Worm (Caenorhabditis elegans) whole organism, mixed stage, embryonic: ENCODE data around the gene F58H1.2.

Experiments
- M03D4.4 ChIP-seq: sonication (generic microtip); optimal IDR thresholded peaks from 2 replicates; lab custom pipeline; 2017; ENCODE audit warnings: mild to moderate bottlenecking, missing genetic modification characterization, missing compliant biosample characterization
- bed-3 ChIP-seq: fragments of 200-800 bp; sonication (Bioruptor generic); optimal IDR thresholded peaks from 3 replicates; lab custom pipeline; 2018; ENCODE audit warnings: mild to moderate bottlenecking, missing genetic modification characterization, moderate library complexity, missing compliant biosample characterization
- blmp-1 ChIP-seq: fragments of 150-350 bp; optimal IDR thresholded peaks from 2 replicates; lab custom pipeline; 2014; ENCODE audit warnings: missing biosample characterization, missing genetic modification characterization
- ceh-39 ChIP-seq: fragments of 150-350 bp; optimal IDR thresholded peaks from 2 replicates; lab custom pipeline; 2014; ENCODE audit warnings: missing biosample characterization, missing genetic modification characterization
- ceh-43 ChIP-seq: fragments of 200-800 bp; sonication (Bioruptor generic); optimal IDR thresholded peaks from 2 replicates; lab custom pipeline; 2018; ENCODE audit warnings: mild to moderate bottlenecking, missing genetic modification characterization, moderate library complexity, missing compliant biosample characterization
- ceh-83 ChIP-seq: fragments of 200-800 bp; sonication (Bioruptor generic); optimal IDR thresholded peaks from 2 replicates; lab custom pipeline; 2018; ENCODE audit warnings: mild to moderate bottlenecking, missing genetic modification characterization, missing compliant biosample characterization
- ces-1 ChIP-seq: fragments of 150-350 bp; optimal IDR thresholded peaks from 2 replicates; lab custom pipeline; 2014; ENCODE audit warnings: missing biosample characterization, missing genetic modification reagents, missing genetic modification characterization
- cnd-1 ChIP-seq: fragments of 200-800 bp; sonication (Bioruptor generic); optimal IDR thresholded peaks from 2 replicates; lab custom pipeline; 2018; ENCODE audit warnings: mild to moderate bottlenecking, missing genetic modification characterization, missing compliant biosample characterization
- drap-1 ChIP-seq: fragments of 200-800 bp; sonication (Bioruptor generic); optimal IDR thresholded peaks from 3 replicates; lab custom pipeline; 2018; ENCODE audit warnings: mild to moderate bottlenecking, missing genetic modification characterization, missing compliant biosample characterization
- elt-1 ChIP-seq: sonication (generic microtip); optimal IDR thresholded peaks from 2 replicates; lab custom pipeline; 2017; ENCODE audit warnings: missing genetic modification characterization, mild to moderate bottlenecking, missing compliant biosample characterization, antibody characterized with exemption, moderate library complexity, borderline replicate concordance; ENCODE audit not compliant: insufficient read depth
- flh-1 ChIP-seq: fragments of 200-800 bp; sonication (Bioruptor generic); optimal IDR thresholded peaks from 2 replicates; lab custom pipeline; 2018; ENCODE audit warnings: mild to moderate bottlenecking, missing genetic modification characterization, moderate library complexity, missing compliant biosample characterization
- hlh-1 ChIP-seq: fragments of 150-350 bp; optimal IDR thresholded peaks from 2 replicates; lab custom pipeline; 2014; ENCODE audit warnings: missing biosample characterization, missing genetic modification reagents, missing genetic modification characterization
- lin-13 ChIP-seq: fragments of 150-350 bp; optimal IDR thresholded peaks from 2 replicates; lab custom pipeline; 2014; ENCODE audit warnings: missing biosample characterization, missing genetic modification characterization
- lsy-2 ChIP-seq: fragments of 150-350 bp; optimal IDR thresholded peaks from 2 replicates; lab custom pipeline; 2014; ENCODE audit warnings: missing biosample characterization, missing genetic modification characterization
- mab-5 ChIP-seq: fragments of 150-350 bp; optimal IDR thresholded peaks from 2 replicates; lab custom pipeline; 2014; ENCODE audit warnings: missing biosample characterization, missing genetic modification characterization
- mls-2 ChIP-seq: sonication (generic microtip); optimal IDR thresholded peaks from 2 replicates; lab custom pipeline; 2016; ENCODE audit warnings: mild to moderate bottlenecking, missing genetic modification characterization, moderate library complexity, missing compliant biosample characterization
- nhr-12 ChIP-seq: fragments of 150-350 bp; optimal IDR thresholded peaks from 2 replicates; lab custom pipeline; 2014; ENCODE audit warnings: missing biosample characterization, missing genetic modification characterization
- nhr-2 ChIP-seq: fragments of 150-350 bp; optimal IDR thresholded peaks from 2 replicates; lab custom pipeline; 2014; ENCODE audit warnings: missing biosample characterization, missing genetic modification characterization
- nhr-28 ChIP-seq: fragments of 150-350 bp; optimal IDR thresholded peaks from 2 replicates; lab custom pipeline; 2014; ENCODE audit warnings: missing biosample characterization, missing genetic modification characterization
- nhr-76 ChIP-seq: sonication (generic microtip); optimal IDR thresholded peaks from 2 replicates; lab custom pipeline; 2017; ENCODE audit warnings: missing biosample characterization, missing genetic modification characterization
- pha-4 ChIP-seq: fragments of 150-350 bp; optimal IDR thresholded peaks from 2 replicates; lab custom pipeline; 2018; ENCODE audit warnings: missing biosample characterization, missing genetic modification reagents, missing genetic modification characterization
- sem-2 ChIP-seq: fragments of 200-800 bp; sonication (Bioruptor generic); optimal IDR thresholded peaks from 2 replicates; lab custom pipeline; 2018; ENCODE audit warnings: mild to moderate bottlenecking, missing genetic modification characterization, missing compliant biosample characterization
- snpc-4 ChIP-seq: fragments of 150-350 bp; optimal IDR thresholded peaks from 2 replicates; lab custom pipeline; 2014; ENCODE audit warnings: missing biosample characterization, missing genetic modification characterization
- sptf-1 ChIP-seq: sonication (generic microtip); optimal IDR thresholded peaks from 2 replicates; lab custom pipeline; 2017; ENCODE audit warnings: mild to moderate bottlenecking, missing genetic modification characterization, moderate library complexity, missing compliant biosample characterization
- tbx-8 ChIP-seq: fragments of 200-800 bp; sonication (Bioruptor generic); optimal IDR thresholded peaks from 2 replicates; lab custom pipeline; 2018; ENCODE audit warnings: mild to moderate bottlenecking, missing genetic modification characterization, moderate library complexity, missing compliant biosample characterization
- unc-120 ChIP-seq: sonication (generic microtip); optimal IDR thresholded peaks from 2 replicates; lab custom pipeline; 2017; ENCODE audit warnings: missing genetic modification characterization, missing compliant biosample characterization; ENCODE audit not compliant: poor library complexity, severe bottlenecking
- unc-39 ChIP-seq: fragments of 150-350 bp; optimal IDR thresholded peaks from 2 replicates; lab custom pipeline; 2014; ENCODE audit warnings: missing biosample characterization, missing genetic modification characterization
- unc-62 ChIP-seq: fragments of 150-350 bp; optimal IDR thresholded peaks from 2 replicates; lab custom pipeline; 2014; ENCODE audit warnings: missing biosample characterization, missing genetic modification reagents, missing genetic modification characterization
- zip-8 ChIP-seq: fragments of 150-350 bp; optimal IDR thresholded peaks from 2 replicates; lab custom pipeline; 2014; ENCODE audit warnings: missing biosample characterization, missing genetic modification characterization
- ztf-11 ChIP-seq: fragments of 150-350 bp; optimal IDR thresholded peaks from 2 replicates; lab custom pipeline; 2014; ENCODE audit warnings: missing biosample characterization, missing genetic modification characterization

F58H1.2 gene

DNA sequence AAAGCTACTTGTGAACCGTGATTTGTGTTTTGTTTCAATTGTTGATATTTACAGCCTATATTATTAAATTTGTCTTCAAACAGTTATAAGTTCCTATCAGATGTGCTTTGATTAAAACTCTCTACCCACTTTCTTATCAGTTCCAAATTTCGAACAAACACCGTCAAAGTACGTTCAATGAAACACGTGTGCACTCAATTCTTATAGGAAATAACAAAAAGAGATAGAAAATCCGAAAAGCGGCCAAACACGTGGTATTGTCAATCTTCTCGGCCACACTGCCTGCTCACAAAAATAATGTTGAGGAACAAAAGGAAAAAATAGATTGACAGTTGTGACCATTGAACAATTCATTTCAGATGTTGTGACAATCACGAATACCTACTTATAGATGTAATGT, 43.0 kb upstream of the F58H1.2 start:
- TF ChIP-seq ceh-43: no peak

DNA sequence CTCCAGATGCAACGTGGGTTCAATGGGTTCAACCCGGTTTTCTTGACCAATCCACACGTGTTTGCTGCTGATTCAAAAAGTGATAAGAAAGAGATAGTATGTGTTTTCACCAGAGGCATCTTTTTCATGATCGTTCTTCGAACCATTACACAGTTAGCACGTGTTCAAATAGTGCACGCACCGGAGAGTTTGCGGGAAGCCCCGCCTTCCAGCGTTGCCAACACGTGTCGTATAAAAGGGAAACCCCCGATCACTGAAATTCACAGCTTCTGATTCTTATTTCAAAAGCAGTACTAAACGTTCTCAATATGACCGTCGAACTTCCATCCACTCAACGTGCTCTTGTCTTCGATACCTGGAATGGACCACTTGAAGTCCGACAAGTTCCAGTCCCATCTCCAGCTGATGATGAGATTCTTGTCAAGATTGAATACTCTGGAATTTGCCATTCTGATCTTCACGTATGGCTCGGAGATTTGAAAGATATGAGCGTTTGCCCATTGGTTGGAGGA, 40.9 kb upstream of the F58H1.2 start, which contains the start of gene adh-1:
Gene adh-1 (plus strand): TSS at position 261 of the 512 bp plus-strand sequence.
- TF ChIP-seq lsy-2 (tag; lab: Kevin White, UChicago) (no peak), unc-39 (tag; lab: Kevin White, UChicago) (no peak), ceh-39 (tag; lab: Kevin White, UChicago) (no peak), sem-2 (no peak), unc-62 (GFP tag; lab: Kevin White, UChicago) (no peak), sptf-1 (tag; lab: Kevin White, UChicago) (no peak), nhr-12 (no peak), bed-3 (GFP tag; lab: Kevin White, UChicago) (no peak), flh-1 (GFP tag; lab: Kevin White, UChicago) (no peak), ztf-11 (no peak), unc-120 (tag; lab: Kevin White, UChicago) (no peak), ces-1 (GFP tag; lab: Kevin White, UChicago) (no peak), lin-13 (no peak), elt-1 (tag; lab: Kevin White, UChicago) (no peak)

DNA sequence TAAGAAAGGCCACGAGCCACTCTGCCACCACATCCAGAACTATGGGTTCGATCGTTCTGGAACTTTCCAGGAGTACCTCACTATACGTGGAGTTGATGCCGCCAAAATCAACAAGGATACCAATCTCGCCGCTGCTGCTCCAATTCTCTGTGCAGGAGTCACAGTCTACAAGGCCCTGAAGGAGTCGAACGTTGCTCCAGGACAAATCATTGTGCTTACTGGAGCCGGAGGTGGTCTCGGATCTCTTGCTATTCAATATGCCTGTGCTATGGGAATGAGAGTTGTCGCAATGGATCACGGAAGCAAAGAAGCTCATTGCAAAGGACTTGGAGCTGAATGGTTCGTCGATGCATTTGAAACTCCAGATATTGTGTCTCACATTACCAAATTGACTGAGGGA, 40.2 kb upstream of the F58H1.2 start:
- no peak for TF ChIP-seq M03D4.4 (tag; lab: Kevin White, UChicago)
- no peak for TF ChIP-seq snpc-4 (tag; lab: Kevin White, UChicago)
- no peak for TF ChIP-seq nhr-12
- no peak for TF ChIP-seq hlh-1
- no peak for TF ChIP-seq ceh-83 (GFP tag; lab: Kevin White, UChicago)
- no peak for TF ChIP-seq ceh-39 (tag; lab: Kevin White, UChicago)
- no peak for TF ChIP-seq unc-39 (tag; lab: Kevin White, UChicago)
- TF ChIP-seq tbx-8 (GFP tag; lab: Kevin White, UChicago): no peak
- no peak for TF ChIP-seq nhr-28 (tag; lab: Kevin White, UChicago)
- no peak for TF ChIP-seq ces-1 (GFP tag; lab: Kevin White, UChicago)
- TF ChIP-seq unc-120 (tag; lab: Kevin White, UChicago): no peak
- no peak for TF ChIP-seq nhr-2 (tag; lab: Kevin White, UChicago)
- no peak for TF ChIP-seq ztf-11
- TF ChIP-seq unc-62 (GFP tag; lab: Kevin White, UChicago): no peak
- TF ChIP-seq cnd-1 (tag; lab: Kevin White, UChicago): no peak
- no peak for TF ChIP-seq sptf-1 (tag; lab: Kevin White, UChicago)
- TF ChIP-seq zip-8: no peak
- no peak for TF ChIP-seq pha-4
- no peak for TF ChIP-seq bed-3 (GFP tag; lab: Kevin White, UChicago)
- TF ChIP-seq mab-5 (tag; lab: Kevin White, UChicago): no peak

DNA sequence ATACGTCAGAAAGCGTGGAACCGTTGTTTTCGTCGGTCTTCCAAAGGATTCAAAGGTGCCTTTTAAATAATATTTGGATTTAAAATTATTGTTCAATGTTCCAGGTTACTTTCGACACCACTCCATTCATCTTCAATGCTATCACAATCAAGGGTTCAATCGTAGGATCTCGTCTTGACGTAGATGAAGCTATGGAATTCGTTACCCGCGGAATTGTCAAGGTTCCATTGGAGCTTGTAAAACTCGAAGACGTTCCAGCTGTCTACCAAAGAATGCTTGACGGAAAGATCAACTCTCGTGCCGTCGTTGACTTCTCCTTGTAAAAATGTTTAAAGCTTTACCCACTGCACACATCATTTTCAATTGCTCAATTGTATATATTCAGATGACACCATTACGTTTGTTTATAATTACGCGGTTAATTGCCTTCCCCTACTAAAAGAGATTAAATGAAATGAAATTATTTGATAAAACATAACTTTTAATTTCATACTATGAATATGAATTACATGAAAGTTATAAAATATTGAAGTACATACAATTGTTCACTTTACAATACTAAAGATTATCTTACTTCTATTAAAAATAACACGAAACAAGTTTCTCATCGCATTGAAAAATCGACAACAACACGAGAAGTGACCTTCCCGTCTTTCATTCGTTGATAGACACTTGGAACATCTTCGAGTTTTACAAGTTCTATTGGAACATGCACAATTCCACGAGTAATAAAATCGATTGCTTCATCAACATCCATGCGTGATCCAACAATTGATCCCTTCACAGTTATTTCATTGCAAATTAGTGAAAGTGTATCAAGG, 39.6 kb upstream of the F58H1.2 start:
- TF ChIP-seq mab-5 (tag; lab: Kevin White, UChicago) (no peak), unc-39 (tag; lab: Kevin White, UChicago) (no peak), nhr-12 (no peak), drap-1 (no peak), ceh-39 (tag; lab: Kevin White, UChicago) (no peak), M03D4.4 (tag; lab: Kevin White, UChicago) (no peak), mls-2 (tag; lab: Kevin White, UChicago) (no peak), blmp-1 (tag; lab: Kevin White, UChicago) (no peak), lsy-2 (tag; lab: Kevin White, UChicago) (no peak), ztf-11 (no peak), unc-120 (tag; lab: Kevin White, UChicago) (no peak), nhr-76 (tag; lab: Kevin White, UChicago) (no peak)
